Worm (Caenorhabditis elegans) whole organism, L3 larva: Measurements from ENCODE around the gene Y38H6C.24.

ENCODE experiments used
- lsy-12 ChIP-seq: sonication (generic microtip); optimal IDR thresholded peaks from 2 replicates; lab custom pipeline; 2016; ENCODE audit warnings: mild to moderate bottlenecking, missing genetic modification characterization, missing compliant biosample characterization
- nhr-11 ChIP-seq: fragments of 150-350 bp; optimal IDR thresholded peaks from 2 replicates; lab custom pipeline; 2014; ENCODE audit warnings: missing biosample characterization, missing genetic modification characterization
- nhr-76 ChIP-seq: fragments of 150-350 bp; sonication (generic microtip); optimal IDR thresholded peaks from 5 replicates; lab custom pipeline; 2014; ENCODE audit warnings: missing biosample characterization, missing genetic modification characterization
- snpc-4 ChIP-seq: fragments of 150-350 bp; optimal IDR thresholded peaks from 2 replicates; lab custom pipeline; 2014; ENCODE audit warnings: missing biosample characterization, missing genetic modification characterization
- unc-62 ChIP-seq: fragments of 150-350 bp; sonication (generic microtip); optimal IDR thresholded peaks from 4 replicates; lab custom pipeline; 2014; ENCODE audit warnings: missing biosample characterization, missing genetic modification reagents, missing genetic modification characterization

ce11 chrV:20551096-20551495 is 24.9 kb downstream of the Y38H6C.24 start, which contains the start of gene Y38H6C.20:
- TF ChIP-seq nhr-11 (tag; lab: Kevin White, UChicago) = no peak
- TF ChIP-seq unc-62 (GFP tag; lab: Kevin White, UChicago) = no peak
- TF ChIP-seq snpc-4 (tag; lab: Kevin White, UChicago) = no peak
- TF ChIP-seq lsy-12 (tag; lab: Kevin White, UChicago) = no peak
- TF ChIP-seq nhr-76 = no peak
